Fruit fly (Drosophila melanogaster): Measurements from ENCODE around the gene Gr68a.

- TF ChIP-seq CG7101 (tag; optimal IDR thresholded peaks at IDR 0.05) (no peak), bab1 (GFP tag; optimal IDR thresholded peaks at IDR 0.05) (no peak), Clk (GFP tag; optimal IDR thresholded peaks at IDR 0.05) (no peak), CG7045 (GFP tag; optimal IDR thresholded peaks at IDR 0.05) (no peak), cnc (optimal IDR thresholded peaks at IDR 0.05) (no peak), tj (GFP tag; optimal IDR thresholded peaks at IDR 0.05) (no peak), CG12768 (GFP tag; optimal IDR thresholded peaks at IDR 0.05) (no peak), Hr96 (GFP tag; optimal IDR thresholded peaks at IDR 0.05) (no peak)
Observed at dm6 chr3L:11703579-11703978, 47.5 kb upstream of the Gr68a start.

Measured in whole organism, adult.